Worm (Caenorhabditis elegans) whole organism, L4/young adult: ENCODE measurements around the gene srx-48.

Source experiments
- W03F9.2 ChIP-seq: fragments of 150-350 bp; optimal IDR thresholded peaks from 2 replicates; lab custom pipeline; 2014; ENCODE audit warnings: missing biosample characterization, missing genetic modification characterization
- him-1 ChIP-seq: sonication (generic microtip); optimal IDR thresholded peaks from 2 replicates; lab custom pipeline; 2016; ENCODE audit warnings: missing genotype, missing genetic modification reagents, missing genetic modification characterization, missing compliant biosample characterization

- TF ChIP-seq W03F9.2 (tag; lab: Kevin White, UChicago): no peak
- TF ChIP-seq him-1 (tag; lab: Kevin White, UChicago): no peak
Observed at ce11 chrV:15303625-15304024, at the start of gene srx-48.
